Worm (Caenorhabditis elegans) whole organism, late embryonic: Measurements from ENCODE around the gene F08F8.6.

ENCODE experiments used
- ama-1 ChIP-seq: fragments of 150-350 bp; optimal IDR thresholded peaks from 2 replicates; lab custom pipeline; 2014
- elt-2 ChIP-seq: sonication (generic microtip); optimal IDR thresholded peaks from 2 replicates; lab custom pipeline; 2016; ENCODE audit warnings: missing genetic modification reagents, missing genetic modification characterization, missing compliant biosample characterization
- eyg-1 ChIP-seq: sonication (generic microtip); optimal IDR thresholded peaks from 2 replicates; lab custom pipeline; 2016; ENCODE audit warnings: missing genotype, missing genetic modification characterization, missing compliant biosample characterization
- fkh-10 ChIP-seq: fragments of 150-350 bp; optimal IDR thresholded peaks from 2 replicates; lab custom pipeline; 2014; ENCODE audit warnings: missing biosample characterization, missing genetic modification reagents, missing genetic modification characterization

- TF ChIP-seq eyg-1 (tag; lab: Kevin White, UChicago) = no peak
- no peak for TF ChIP-seq fkh-10 (GFP tag; lab: Kevin White, UChicago)
- no peak for TF ChIP-seq ama-1 (lab: Kevin White, UChicago)
- no peak for TF ChIP-seq elt-2 (tag; lab: Kevin White, UChicago)
These were observed 4.8 kb upstream of the F08F8.6 start, which contains the start of gene kap-1 for ce11 chrIII:7338693-7339092.
